Fruit fly (Drosophila melanogaster): ENCODE results near the gene CG43844.

DNA sequence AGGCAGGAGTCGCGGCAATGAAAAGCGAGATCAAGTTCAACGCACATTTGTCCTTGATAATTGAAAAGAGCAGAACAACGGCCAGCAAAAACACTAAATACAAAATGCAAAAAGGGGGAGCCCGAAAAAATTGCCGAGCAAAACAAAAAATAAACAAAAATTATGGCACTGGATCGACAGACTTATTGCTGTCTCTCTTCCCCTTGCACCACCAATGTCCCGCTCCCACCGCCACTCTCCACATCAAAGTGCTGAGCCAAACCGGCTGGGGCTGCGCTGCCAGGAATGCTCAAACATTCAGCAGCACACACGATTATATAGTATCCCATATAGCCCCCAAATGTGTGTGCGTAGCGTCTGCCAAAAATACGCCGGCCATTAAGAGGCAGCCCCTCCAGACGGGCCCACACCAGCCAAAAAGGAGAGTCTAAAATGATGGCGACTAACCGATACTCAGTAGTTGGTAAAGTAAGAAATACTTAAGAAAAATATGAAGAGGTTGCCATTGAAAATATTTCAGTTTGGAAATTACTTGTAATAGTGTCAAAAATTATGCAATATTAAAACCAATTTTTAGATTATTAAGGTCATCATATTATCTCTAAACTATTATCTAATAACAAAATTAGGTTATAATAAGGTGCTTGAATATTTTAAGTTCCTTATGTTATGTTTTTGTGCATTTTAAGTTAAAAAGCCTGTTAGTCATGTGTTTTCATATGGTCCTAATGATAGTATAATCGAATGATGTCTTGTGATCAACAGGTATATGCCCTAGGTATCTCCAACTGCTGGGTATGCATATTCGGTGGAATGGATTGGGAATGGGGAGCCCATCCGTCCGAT lies 32.2 kb downstream of the CG43844 start:
- peak; percentile 57 for TF ChIP-seq Sox15 (GFP tag; optimal IDR thresholded peaks at IDR 0.05)
- TF ChIP-seq cyc (GFP tag; optimal IDR thresholded peaks at IDR 0.05): peak; percentile 26
- peak; percentile 76 for TF ChIP-seq Sox14 (GFP tag; optimal IDR thresholded peaks at IDR 0.05)
- no peak for TF ChIP-seq dac (GFP tag; optimal IDR thresholded peaks at IDR 0.05)
- TF ChIP-seq OdsH (GFP tag; optimal IDR thresholded peaks at IDR 0.05): peak; percentile 60
- peak; percentile 65 for TF ChIP-seq CG3919 (GFP tag; optimal IDR thresholded peaks at IDR 0.05)

All from whole organism, prepupa.